Worm (Caenorhabditis elegans) whole organism, L4/young adult: ENCODE measurements around the gene T07D4.5.

Experiments used
- W03F9.2 ChIP-seq: fragments of 150-350 bp; optimal IDR thresholded peaks from 2 replicates; lab custom pipeline; 2014; ENCODE audit warnings: missing biosample characterization, missing genetic modification characterization
- dao-5 ChIP-seq: sonication (generic microtip); optimal IDR thresholded peaks from 2 replicates; lab custom pipeline; 2016; ENCODE audit warnings: missing genotype, missing genetic modification characterization, moderate library complexity, missing compliant biosample characterization
- him-1 ChIP-seq: sonication (generic microtip); optimal IDR thresholded peaks from 2 replicates; lab custom pipeline; 2016; ENCODE audit warnings: missing genotype, missing genetic modification reagents, missing genetic modification characterization, missing compliant biosample characterization

T07D4.5 gene

DNA sequence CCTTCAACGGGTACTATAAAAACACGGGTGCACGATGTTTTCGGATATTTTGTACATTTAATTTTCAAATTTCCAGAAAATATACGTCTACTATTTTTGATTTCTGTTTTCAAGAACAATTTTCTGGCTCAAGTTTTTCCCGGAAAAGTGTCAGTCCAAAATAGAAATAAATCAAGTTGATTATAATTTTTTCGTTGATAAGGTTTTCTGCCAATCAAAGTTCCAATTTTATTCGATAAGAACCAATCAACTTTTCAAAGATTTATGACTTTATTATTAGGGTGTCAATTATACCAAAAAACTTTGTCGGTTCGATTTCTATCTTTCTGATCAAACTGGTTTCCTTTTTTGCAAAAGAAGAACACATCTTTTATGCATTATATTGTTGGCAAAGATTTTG is 30.5 kb upstream of the T07D4.5 start:
- TF ChIP-seq W03F9.2 (tag; lab: Kevin White, UChicago) (no peak), dao-5 (no peak), him-1 (tag; lab: Kevin White, UChicago) (no peak)

ce11 chrII:8912523-8913017 is 28.4 kb upstream of the T07D4.5 start:
- TF ChIP-seq him-1 (tag; lab: Kevin White, UChicago) (no peak), dao-5 (no peak), W03F9.2 (tag; lab: Kevin White, UChicago) (no peak)

- TF ChIP-seq W03F9.2 (tag; lab: Kevin White, UChicago) (no peak), dao-5 (no peak), him-1 (tag; lab: Kevin White, UChicago) (no peak)
Measured at ce11 chrII:8911929-8912328, 27.8 kb upstream of the T07D4.5 start, which contains the start of gene B0457.4. B0457.4 (minus strand) TSS chrII:8912029.

DNA sequence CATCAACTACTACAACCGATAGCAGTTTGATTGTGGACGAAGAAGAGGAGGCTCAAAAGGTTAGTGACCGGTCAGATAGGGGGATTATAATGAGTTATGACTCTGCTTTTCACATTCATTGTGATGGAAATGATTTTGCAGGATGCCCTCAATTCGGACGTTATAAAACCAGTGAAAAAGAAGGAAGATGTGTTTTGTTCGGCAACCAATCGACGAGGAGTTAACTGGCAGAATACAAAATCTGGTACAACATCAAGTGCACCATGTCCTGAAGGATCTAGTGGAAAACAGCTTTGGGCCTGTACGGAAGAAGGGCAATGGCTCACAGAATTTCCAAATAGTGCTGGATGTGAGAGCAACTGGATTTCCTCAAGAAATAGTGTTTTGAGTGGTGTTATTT is 19.7 kb upstream of the T07D4.5 start:
- TF ChIP-seq dao-5 (no peak), W03F9.2 (tag; lab: Kevin White, UChicago) (no peak), him-1 (tag; lab: Kevin White, UChicago) (no peak)

DNA sequence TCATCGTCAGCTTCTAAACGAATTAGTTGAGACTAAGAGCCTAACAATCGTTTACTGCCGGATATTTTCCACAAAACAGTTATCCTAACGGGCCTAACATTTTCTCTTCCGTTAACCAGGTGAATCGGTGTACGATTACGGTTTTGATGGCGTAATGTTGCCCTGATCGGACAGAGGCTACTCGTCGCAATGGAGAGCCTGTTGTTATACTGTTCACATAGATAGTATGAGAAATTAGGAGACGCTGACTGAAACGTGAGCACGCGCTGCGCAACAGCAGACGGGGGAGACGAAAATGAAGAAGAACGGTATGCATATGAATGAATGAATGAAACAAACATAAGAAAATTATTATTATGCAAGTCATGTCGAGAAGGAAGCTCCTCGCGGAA is 15.2 kb upstream of the T07D4.5 start:
- TF ChIP-seq dao-5 (no peak), him-1 (tag; lab: Kevin White, UChicago) (no peak), W03F9.2 (tag; lab: Kevin White, UChicago) (no peak)

DNA sequence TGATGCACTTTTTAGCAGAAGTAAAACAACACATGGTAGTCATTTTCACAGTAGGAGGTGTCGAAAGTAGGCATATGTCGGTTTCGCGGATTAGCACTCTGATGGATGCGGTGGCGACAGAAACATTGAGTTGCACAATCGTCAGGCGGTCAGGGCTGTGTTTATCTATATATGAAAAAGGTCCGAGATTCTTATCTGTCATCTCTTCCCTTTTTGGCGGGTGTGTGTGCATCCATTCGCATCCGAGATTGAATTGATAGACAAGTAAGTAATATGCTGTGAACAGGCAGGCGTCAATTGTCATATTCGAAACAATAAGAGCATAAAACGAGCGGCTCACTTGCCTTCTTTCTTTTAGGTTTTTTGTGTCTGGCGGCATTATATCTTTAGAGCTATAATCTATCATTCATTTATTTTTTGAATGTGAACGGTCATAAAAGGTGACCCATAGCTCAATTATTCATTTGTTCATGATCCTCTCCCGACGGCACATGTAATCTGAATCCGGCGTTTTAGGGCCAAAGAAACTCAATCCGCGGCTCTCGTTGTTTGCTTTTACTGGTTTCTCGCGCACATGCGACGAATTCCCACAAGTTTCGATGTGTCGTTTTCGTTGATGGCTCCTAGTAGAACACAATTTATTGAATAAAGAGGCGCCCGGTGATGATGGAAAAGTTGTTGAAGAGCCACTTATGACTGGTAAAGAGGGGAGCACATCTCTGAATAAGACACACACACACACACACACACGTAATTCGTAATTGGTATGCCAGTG is 14.6 kb upstream of the T07D4.5 start:
- TF ChIP-seq him-1 (tag; lab: Kevin White, UChicago) (no peak), dao-5 (no peak), W03F9.2 (tag; lab: Kevin White, UChicago) (no peak)

- TF ChIP-seq W03F9.2 (tag; lab: Kevin White, UChicago): no peak
- no peak for TF ChIP-seq him-1 (tag; lab: Kevin White, UChicago)
- no peak for TF ChIP-seq dao-5
Measured at ce11 chrII:8897244-8897643, 13.1 kb upstream of the T07D4.5 start.

DNA sequence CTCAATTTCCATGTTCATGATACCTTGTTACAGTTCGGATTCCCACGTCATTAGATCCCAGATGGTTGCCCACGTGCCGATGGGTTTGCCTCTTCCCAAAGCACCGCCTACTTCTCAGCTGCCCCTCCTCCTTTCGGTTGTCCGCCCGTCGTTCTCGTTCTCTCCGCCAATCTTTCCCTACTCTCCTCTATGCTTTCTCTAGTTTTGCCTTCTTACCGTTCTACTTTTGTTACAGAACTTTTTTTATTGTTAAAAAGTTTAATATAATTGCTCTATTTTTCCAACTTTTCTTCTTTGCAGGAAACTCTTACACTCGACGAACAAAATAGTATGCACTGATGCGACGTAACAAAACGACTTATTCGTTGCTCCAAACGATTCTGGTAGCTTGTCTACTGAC is 12.4 kb upstream of the T07D4.5 start, which contains the start of gene lat-1:
Gene lat-1, plus strand, starts transcription at position 301 of the 400 bp plus-strand sequence.
- no peak for TF ChIP-seq him-1 (tag; lab: Kevin White, UChicago)
- TF ChIP-seq W03F9.2 (tag; lab: Kevin White, UChicago): no peak
- TF ChIP-seq dao-5: no peak

DNA sequence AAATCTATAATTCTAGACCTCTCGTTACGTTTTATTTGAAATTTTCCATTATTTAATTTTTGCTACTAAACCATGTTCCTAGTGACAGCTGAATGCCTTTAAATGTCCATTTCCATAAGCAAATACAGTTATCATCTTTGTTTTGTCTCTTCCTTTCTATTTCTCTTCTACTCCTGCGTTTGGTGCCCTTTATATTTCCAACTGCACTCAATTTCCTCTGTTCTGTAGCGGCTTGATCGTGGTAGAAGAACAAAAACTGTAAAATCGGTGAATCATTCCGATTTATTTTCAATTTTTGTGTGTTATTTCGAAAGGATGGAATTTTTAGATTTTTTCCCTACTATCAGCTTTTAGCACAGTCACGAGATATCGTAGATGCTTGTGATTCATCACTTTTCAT is 11.8 kb upstream of the T07D4.5 start:
- TF ChIP-seq W03F9.2 (tag; lab: Kevin White, UChicago) (no peak), him-1 (tag; lab: Kevin White, UChicago) (no peak), dao-5 (no peak)

DNA sequence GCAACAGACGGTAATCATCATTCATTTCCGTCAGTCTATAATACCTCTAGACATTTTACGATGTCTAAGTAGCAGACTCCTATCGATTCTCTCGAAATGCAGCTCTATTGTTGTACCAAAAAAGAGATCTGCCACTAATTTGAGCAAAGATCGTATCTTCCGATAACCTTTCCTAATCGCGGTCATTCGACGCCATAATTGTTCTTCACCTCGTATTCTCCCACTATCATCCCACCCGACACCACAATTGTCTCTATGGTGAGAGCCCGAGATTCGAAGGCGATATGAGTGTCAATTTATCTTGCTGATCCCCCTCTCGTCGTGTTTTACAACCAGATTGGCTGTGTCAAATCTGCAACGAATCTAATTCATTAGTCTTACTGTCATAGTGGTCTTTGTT is 11.3 kb upstream of the T07D4.5 start:
- no peak for TF ChIP-seq W03F9.2 (tag; lab: Kevin White, UChicago)
- no peak for TF ChIP-seq him-1 (tag; lab: Kevin White, UChicago)
- no peak for TF ChIP-seq dao-5

- TF ChIP-seq dao-5 (no peak), W03F9.2 (tag; lab: Kevin White, UChicago) (no peak), him-1 (tag; lab: Kevin White, UChicago) (no peak)
Measured at ce11 chrII:8891606-8892005, 7.5 kb upstream of the T07D4.5 start.

ce11 chrII:8891042-8891441 is 6.9 kb upstream of the T07D4.5 start:
- TF ChIP-seq him-1 (tag; lab: Kevin White, UChicago) (no peak), W03F9.2 (tag; lab: Kevin White, UChicago) (no peak), dao-5 (no peak)

- TF ChIP-seq dao-5 (no peak), W03F9.2 (tag; lab: Kevin White, UChicago) (no peak), him-1 (tag; lab: Kevin White, UChicago) (no peak)
Measured at ce11 chrII:8890530-8890929, 6.4 kb upstream of the T07D4.5 start.

- TF ChIP-seq dao-5 (no peak), W03F9.2 (tag; lab: Kevin White, UChicago) (peak; percentile 37), him-1 (tag; lab: Kevin White, UChicago) (no peak)
Measured at ce11 chrII:8890017-8890416, 5.9 kb upstream of the T07D4.5 start.

DNA sequence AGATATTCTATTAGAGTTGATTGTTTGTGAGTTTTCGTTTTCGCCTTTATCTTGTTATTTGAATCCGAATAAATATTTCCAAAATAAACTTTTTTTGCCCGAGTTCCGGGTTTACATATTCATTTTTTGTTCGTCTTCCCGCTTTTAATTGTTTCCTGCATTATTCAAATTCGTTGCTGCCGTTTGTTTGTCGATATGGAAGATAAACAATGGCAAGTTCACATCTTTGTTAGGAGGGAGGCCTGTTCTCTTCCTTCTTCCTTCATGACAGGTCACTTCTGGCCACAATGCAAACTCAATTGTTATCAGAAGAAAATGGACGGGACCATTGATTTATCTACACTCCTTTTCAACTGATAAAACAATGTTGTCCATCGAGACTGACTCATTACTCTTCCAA is 5.5 kb upstream of the T07D4.5 start:
- TF ChIP-seq W03F9.2 (tag; lab: Kevin White, UChicago) (no peak), dao-5 (no peak), him-1 (tag; lab: Kevin White, UChicago) (no peak)
